Worm (Caenorhabditis elegans) whole organism, early embryonic: Measurements from ENCODE around the gene F32G8.2.

Source experiments
- ama-1 ChIP-seq: fragments of 150-350 bp; optimal IDR thresholded peaks from 2 replicates; lab custom pipeline; 2014
- ets-7 ChIP-seq: sonication (generic microtip); optimal IDR thresholded peaks from 2 replicates; lab custom pipeline; 2016; ENCODE audit warnings: missing genotype, missing genetic modification characterization, missing compliant biosample characterization
- flt-1 ChIP-seq: fragments of 200-800 bp; sonication (Bioruptor generic); IDR thresholded peaks from 2 replicates; pipeline ENCODE4 v1.3.6; 2022; ENCODE audit warnings: missing genetic modification characterization, missing compliant biosample characterization
- hmbx-1 ChIP-seq: sonication (generic microtip); optimal IDR thresholded peaks from 2 replicates; lab custom pipeline; 2016; ENCODE audit warnings: mild to moderate bottlenecking, missing genetic modification characterization, missing compliant biosample characterization
- hmg-4 ChIP-seq: fragments of 200-800 bp; sonication (Bioruptor generic); optimal IDR thresholded peaks from 2 replicates; lab custom pipeline; 2018; ENCODE audit warnings: mild to moderate bottlenecking, missing genetic modification characterization, missing compliant biosample characterization
- hnd-1 ChIP-seq: sonication (generic microtip); optimal IDR thresholded peaks from 2 replicates; lab custom pipeline; 2016; ENCODE audit warnings: missing genetic modification characterization, missing compliant biosample characterization
- pes-1 ChIP-seq: fragments of 200-800 bp; sonication (Bioruptor generic); IDR thresholded peaks from 2 replicates; pipeline ENCODE4 v1.3.6; 2022; ENCODE audit warnings: missing genetic modification reagents, missing genetic modification characterization, missing compliant biosample characterization
- sea-1 ChIP-seq: fragments of 200-800 bp; sonication (Bioruptor generic); conservative IDR thresholded peaks from 2 replicates; pipeline ENCODE4 v1.3.6; 2022; ENCODE audit warnings: missing genetic modification characterization, missing compliant biosample characterization
- tbx-11 ChIP-seq: fragments of 200-800 bp; sonication (Bioruptor generic); IDR thresholded peaks from 2 replicates; pipeline ENCODE4 v1.3.6; 2022; ENCODE audit warnings: missing genetic modification characterization, missing compliant biosample characterization
- tbx-37 ChIP-seq: fragments of 200-800 bp; sonication (Bioruptor generic); conservative IDR thresholded peaks from 2 replicates; pipeline ENCODE4 v1.3.6; 2022; ENCODE audit warnings: missing genetic modification reagents, missing genetic modification characterization, missing compliant biosample characterization
- tra-4 ChIP-seq: sonication (generic microtip); optimal IDR thresholded peaks from 2 replicates; lab custom pipeline; 2017; ENCODE audit warnings: missing genetic modification characterization, missing compliant biosample characterization

DNA sequence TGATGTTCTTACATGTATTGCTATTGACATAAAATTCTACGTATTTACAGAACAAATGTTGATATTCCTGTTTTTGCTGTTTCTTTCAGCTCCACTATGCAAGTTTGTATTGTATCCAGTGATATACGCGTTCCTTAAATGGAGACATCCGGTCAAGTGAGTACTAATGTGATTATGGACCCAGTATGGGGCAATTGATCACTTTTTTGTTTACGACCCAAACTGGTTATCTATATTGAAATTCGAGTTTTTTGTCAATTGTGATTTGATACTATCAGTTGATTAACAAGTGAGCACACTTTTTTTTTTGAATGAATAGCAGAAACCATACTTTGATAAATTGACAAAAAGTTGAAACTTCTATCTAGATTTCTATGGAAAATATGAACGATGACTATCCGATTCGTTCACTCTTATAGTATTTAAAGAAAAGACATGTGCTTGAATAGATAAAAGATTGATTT lies 32.1 kb downstream of the F32G8.2 start, which contains the start of gene T21C9.6:
- TF ChIP-seq ama-1 (lab: Kevin White, UChicago) (no peak), tra-4 (tag; lab: Kevin White, UChicago) (no peak), hmg-4 (GFP tag; lab: Kevin White, UChicago) (no peak), pes-1 (GFP tag; lab: Robert Waterston, UW) (no peak), ets-7 (no peak), tbx-11 (no peak), hnd-1 (no peak), tbx-37 (GFP tag; lab: Robert Waterston, UW) (no peak), hmbx-1 (no peak), sea-1 (no peak), flt-1 (no peak)
